Worm (Caenorhabditis elegans) whole organism, L4 larva: ENCODE data around the gene ZK632.12.
A peak's percentile ranks its signal among the peaks of the same experiment; 100 is the strongest.

Source experiments
- D1046.2 ChIP-seq: fragments of 200-800 bp; sonication (Bioruptor generic); IDR thresholded peaks from 2 replicates; pipeline ENCODE4 v1.3.6; 2022; ENCODE audit warnings: missing genetic modification characterization, missing compliant biosample characterization
- F26F4.8 ChIP-seq: fragments of 200-800 bp; sonication (Bioruptor generic); conservative IDR thresholded peaks from 2 replicates; pipeline ENCODE4 v1.3.6; 2022; ENCODE audit warnings: missing genetic modification characterization, missing compliant biosample characterization
- F37D6.2 ChIP-seq: sonication (generic microtip); optimal IDR thresholded peaks from 2 replicates; lab custom pipeline; 2016; ENCODE audit warnings: mild to moderate bottlenecking, missing genetic modification characterization, missing compliant biosample characterization
- F49E8.2 ChIP-seq: sonication (generic microtip); optimal IDR thresholded peaks from 2 replicates; lab custom pipeline; 2016; ENCODE audit warnings: missing compliant biosample characterization, mild to moderate bottlenecking, missing genetic modification characterization, borderline replicate concordance
- R02D3.7 ChIP-seq: fragments of 150-350 bp; sonication (generic microtip); optimal IDR thresholded peaks from 3 replicates; lab custom pipeline; 2014; ENCODE audit warnings: missing biosample characterization, missing genetic modification characterization
- Y105C5A.15 ChIP-seq: fragments of 200-800 bp; sonication (Bioruptor generic); IDR thresholded peaks from 2 replicates; pipeline ENCODE4 v1.3.6; 2022; ENCODE audit warnings: missing genetic modification characterization, missing compliant biosample characterization
- Y48G9A.11 ChIP-seq: fragments of 200-800 bp; sonication (Bioruptor generic); IDR thresholded peaks from 2 replicates; pipeline ENCODE4 v1.3.6; 2022; ENCODE audit warnings: missing genetic modification reagents, missing genetic modification characterization, missing compliant biosample characterization
- Y5F2A.4 ChIP-seq: fragments of 200-800 bp; sonication (Bioruptor generic); optimal IDR thresholded peaks from 2 replicates; lab custom pipeline; 2018; ENCODE audit warnings: mild to moderate bottlenecking, missing genetic modification characterization, missing compliant biosample characterization
- Y75B8A.6 ChIP-seq: fragments of 200-800 bp; sonication (Bioruptor generic); IDR thresholded peaks from 2 replicates; pipeline ENCODE4 v1.3.6; 2022; ENCODE audit warnings: missing genetic modification reagents, missing genetic modification characterization, missing compliant biosample characterization
- ZK546.5 ChIP-seq, 2 experiments: sonication (generic microtip); optimal IDR thresholded peaks; 2 replicates each; lab custom pipeline; 2017; ENCODE audit warnings: missing biosample characterization in 2 of 2, missing genetic modification characterization in 2 of 2
- aha-1 ChIP-seq: fragments of 150-350 bp; peaks from one replicate; lab custom pipeline; 2014; ENCODE audit warnings: missing biosample characterization, missing genetic modification characterization
- ama-1 ChIP-seq: fragments of 150-350 bp; optimal IDR thresholded peaks from 2 replicates; lab custom pipeline; 2014; ENCODE audit warnings: inconsistent platforms, mixed read lengths
- arid-1 ChIP-seq: fragments of 200-800 bp; sonication (Bioruptor generic); conservative IDR thresholded peaks from 2 replicates; pipeline ENCODE4 v1.3.6; 2022; ENCODE audit warnings: missing genetic modification reagents, missing genetic modification characterization, missing compliant biosample characterization
- attf-4 ChIP-seq: sonication (generic microtip); optimal IDR thresholded peaks from 3 replicates; lab custom pipeline; 2017; ENCODE audit warnings: missing biosample characterization, missing genetic modification characterization
- ceh-28 ChIP-seq: fragments of 150-350 bp; optimal IDR thresholded peaks from 2 replicates; lab custom pipeline; 2014; ENCODE audit warnings: missing biosample characterization, missing genetic modification reagents, missing genetic modification characterization
- ceh-32 ChIP-seq: sonication (generic microtip); optimal IDR thresholded peaks from 2 replicates; lab custom pipeline; 2016; ENCODE audit warnings: mild to moderate bottlenecking, missing genetic modification characterization, missing compliant biosample characterization; ENCODE audit not compliant: poor library complexity
- ceh-62 ChIP-seq: sonication (generic microtip); optimal IDR thresholded peaks from 2 replicates; lab custom pipeline; 2017; ENCODE audit warnings: missing biosample characterization, missing genetic modification characterization
- ceh-82 ChIP-seq: sonication (generic microtip); optimal IDR thresholded peaks from 2 replicates; lab custom pipeline; 2017; ENCODE audit warnings: missing biosample characterization, missing genetic modification characterization
- ces-1 ChIP-seq: fragments of 150-350 bp; sonication (generic microtip); optimal IDR thresholded peaks from 4 replicates; lab custom pipeline; 2014; ENCODE audit warnings: missing biosample characterization, missing genetic modification reagents, missing genetic modification characterization
- ctbp-1 ChIP-seq: fragments of 200-800 bp; sonication (Bioruptor generic); IDR thresholded peaks from 2 replicates; pipeline ENCODE4 v1.3.6; 2022; ENCODE audit warnings: missing genetic modification reagents, missing genetic modification characterization, missing compliant biosample characterization
- daf-12 ChIP-seq: fragments of 150-350 bp; optimal IDR thresholded peaks from 2 replicates; lab custom pipeline; 2014; ENCODE audit warnings: missing biosample characterization, missing genetic modification reagents, missing genetic modification characterization
- daf-8 ChIP-seq: fragments of 200-800 bp; sonication (Bioruptor generic); IDR thresholded peaks from 2 replicates; pipeline ENCODE4 v1.3.6; 2022; ENCODE audit warnings: missing genetic modification characterization, missing compliant biosample characterization
- dmd-9 ChIP-seq: fragments of 200-800 bp; sonication (Bioruptor generic); IDR thresholded peaks from 2 replicates; pipeline ENCODE4 v1.3.6; 2022; ENCODE audit warnings: missing genetic modification reagents, missing genetic modification characterization, missing compliant biosample characterization
- dpl-1 ChIP-seq: fragments of 150-350 bp; optimal IDR thresholded peaks from 2 replicates; lab custom pipeline; 2014; ENCODE audit warnings: missing biosample characterization, missing genetic modification reagents, missing genetic modification characterization
- egl-27 ChIP-seq: sonication (generic microtip); optimal IDR thresholded peaks from 3 replicates; lab custom pipeline; 2017; ENCODE audit warnings: missing biosample characterization, missing genetic modification reagents, missing genetic modification characterization
- fkh-10 ChIP-seq: fragments of 150-350 bp; optimal IDR thresholded peaks from 2 replicates; lab custom pipeline; 2014; ENCODE audit warnings: missing biosample characterization, missing genetic modification reagents, missing genetic modification characterization
- gei-8 ChIP-seq: fragments of 200-800 bp; sonication (Bioruptor generic); optimal IDR thresholded peaks from 2 replicates; lab custom pipeline; 2018; ENCODE audit warnings: mild to moderate bottlenecking, missing genetic modification characterization, missing compliant biosample characterization
- hif-1 ChIP-seq, 2 experiments: sonication (generic microtip); optimal IDR thresholded peaks; 2 replicates each; lab custom pipeline; 2016 to 2017; ENCODE audit warnings: missing compliant biosample characterization in 2 of 2, missing genetic modification characterization in 2 of 2, missing genetic modification reagents in 2 of 2, missing genotype in 2 of 2, mild to moderate bottlenecking in 1 of 2
- hlh-30 ChIP-seq: sonication (generic microtip); optimal IDR thresholded peaks from 2 replicates; lab custom pipeline; 2017; ENCODE audit warnings: antibody characterized with exemption, mild to moderate bottlenecking, missing genetic modification characterization, missing compliant biosample characterization; ENCODE audit not compliant: insufficient read depth
- jun-1 ChIP-seq: fragments of 150-350 bp; optimal IDR thresholded peaks from 2 replicates; lab custom pipeline; 2014; ENCODE audit warnings: missing biosample characterization, missing genetic modification reagents, missing genetic modification characterization
- lin-39 ChIP-seq: fragments of 150-350 bp; optimal IDR thresholded peaks from 2 replicates; lab custom pipeline; 2014; ENCODE audit warnings: missing biosample characterization, missing genetic modification reagents, missing genetic modification characterization
- lir-3 ChIP-seq: sonication (generic microtip); optimal IDR thresholded peaks from 2 replicates; lab custom pipeline; 2016; ENCODE audit warnings: mild to moderate bottlenecking, missing genetic modification characterization, missing compliant biosample characterization
- nhr-10 ChIP-seq: fragments of 150-350 bp; optimal IDR thresholded peaks from 2 replicates; lab custom pipeline; 2014; ENCODE audit warnings: missing biosample characterization, missing genetic modification characterization
- nhr-102 ChIP-seq: sonication (generic microtip); optimal IDR thresholded peaks from 2 replicates; lab custom pipeline; 2016; ENCODE audit warnings: mild to moderate bottlenecking, missing genetic modification characterization, moderate library complexity, missing compliant biosample characterization
- nhr-42 ChIP-seq: fragments of 200-800 bp; sonication (Bioruptor generic); IDR thresholded peaks from 2 replicates; pipeline ENCODE4 v1.3.6; 2022; ENCODE audit warnings: missing genetic modification characterization, missing compliant biosample characterization
- nhr-6 ChIP-seq: fragments of 150-350 bp; optimal IDR thresholded peaks from 2 replicates; lab custom pipeline; 2014; ENCODE audit warnings: missing biosample characterization, missing genetic modification characterization
- nhr-76 ChIP-seq: fragments of 150-350 bp; optimal IDR thresholded peaks from 2 replicates; lab custom pipeline; 2014; ENCODE audit warnings: missing biosample characterization, missing genetic modification characterization
- nhr-77 ChIP-seq: fragments of 150-350 bp; optimal IDR thresholded peaks from 2 replicates; lab custom pipeline; 2014; ENCODE audit warnings: missing biosample characterization, missing genetic modification characterization
- rbr-2 ChIP-seq: sonication (generic microtip); optimal IDR thresholded peaks from 2 replicates; lab custom pipeline; 2016; ENCODE audit warnings: missing genotype, missing genetic modification characterization, missing compliant biosample characterization
- set-16 ChIP-seq: fragments of 200-800 bp; sonication (Bioruptor generic); IDR thresholded peaks from 2 replicates; pipeline ENCODE4 v1.3.6; 2022; ENCODE audit warnings: missing genetic modification reagents, missing genetic modification characterization, missing compliant biosample characterization
- spr-3 ChIP-seq: fragments of 200-800 bp; sonication (Bioruptor generic); optimal IDR thresholded peaks from 2 replicates; lab custom pipeline; 2018; ENCODE audit warnings: mild to moderate bottlenecking, missing genetic modification characterization, missing compliant biosample characterization
- tag-97 ChIP-seq: fragments of 200-800 bp; sonication (Bioruptor generic); IDR thresholded peaks from 2 replicates; pipeline ENCODE4 v1.3.6; 2022; ENCODE audit warnings: missing genetic modification characterization, missing compliant biosample characterization
- tra-1 ChIP-seq: fragments of 200-800 bp; sonication (Bioruptor generic); IDR thresholded peaks from 2 replicates; pipeline ENCODE4 v1.3.6; 2022; ENCODE audit warnings: missing genetic modification reagents, missing genetic modification characterization, missing compliant biosample characterization
- vab-7 ChIP-seq: fragments of 200-800 bp; sonication (Bioruptor generic); IDR thresholded peaks from 2 replicates; pipeline ENCODE4 v1.3.6; 2022; ENCODE audit warnings: missing genetic modification reagents, missing genetic modification characterization, missing compliant biosample characterization
- zfp-2 ChIP-seq: sonication (generic microtip); optimal IDR thresholded peaks from 2 replicates; lab custom pipeline; 2016; ENCODE audit warnings: mild to moderate bottlenecking, missing genetic modification characterization, missing compliant biosample characterization
- zip-11 ChIP-seq: fragments of 200-800 bp; sonication (Bioruptor generic); IDR thresholded peaks from 2 replicates; pipeline ENCODE4 v1.3.6; 2022; ENCODE audit warnings: missing genetic modification characterization, missing compliant biosample characterization
- ztf-7 ChIP-seq: fragments of 150-350 bp; optimal IDR thresholded peaks from 2 replicates; lab custom pipeline; 2014; ENCODE audit warnings: missing biosample characterization, missing genetic modification characterization

Gene ZK632.12

DNA sequence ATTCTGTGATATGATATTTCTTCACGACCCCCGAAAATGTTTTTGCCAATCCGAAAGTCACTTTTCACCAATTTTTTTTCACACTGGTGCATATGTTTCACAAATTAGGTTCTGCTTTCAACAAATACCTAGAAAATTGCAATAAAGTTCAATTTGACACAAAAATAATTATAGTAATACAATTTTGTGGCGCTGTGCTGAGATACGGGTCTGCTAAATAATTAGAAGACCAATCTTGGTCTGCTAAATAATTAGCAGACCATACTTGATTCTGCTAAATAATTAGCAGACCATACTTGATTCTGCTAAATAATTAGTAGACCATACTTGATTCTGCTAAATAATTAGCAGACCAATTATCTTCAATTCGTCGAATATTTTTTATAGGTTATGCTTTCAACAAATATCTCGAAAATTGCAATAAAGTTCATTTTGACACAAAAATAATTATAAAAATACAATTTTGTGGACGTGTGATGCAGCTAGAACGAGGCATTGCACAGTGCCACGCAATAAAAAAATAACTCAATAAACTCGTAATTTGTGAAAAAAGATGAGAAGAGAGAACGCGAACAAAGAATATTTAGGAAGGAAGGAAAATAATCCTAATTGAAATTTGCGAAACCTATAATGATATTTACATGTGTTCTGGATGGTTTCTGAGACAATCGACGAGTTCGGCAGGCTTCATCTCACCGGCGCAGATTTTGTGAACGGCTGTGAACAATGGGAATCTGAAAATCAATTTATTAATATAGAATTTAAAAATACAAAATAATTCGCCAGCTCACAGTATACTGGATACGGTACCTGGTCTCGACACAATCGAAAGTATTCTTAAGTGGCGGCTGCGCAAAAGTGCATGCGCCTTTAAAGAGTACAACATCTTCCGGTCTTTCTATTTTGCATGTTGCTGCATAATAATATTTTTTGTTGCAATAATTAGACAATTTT is 23.3 kb downstream of the ZK632.12 start (continued):
- TF ChIP-seq lir-3 (tag; lab: Kevin White, UChicago), result no peak
- TF ChIP-seq lin-39 (tag; lab: Kevin White, UChicago), result no peak
- no peak for TF ChIP-seq zip-11 (GFP tag; lab: Robert Waterston, UW)
- no peak for TF ChIP-seq Y5F2A.4
- TF ChIP-seq daf-12 (tag; lab: Kevin White, UChicago), result no peak
- no peak for TF ChIP-seq nhr-102 (tag; lab: Kevin White, UChicago)
- TF ChIP-seq D1046.2 (GFP tag; lab: Robert Waterston, UW), result no peak
- no peak for TF ChIP-seq ctbp-1 (GFP tag; lab: Robert Waterston, UW)
- no peak for TF ChIP-seq vab-7 (GFP tag; lab: Robert Waterston, UW)
- no peak for TF ChIP-seq attf-4
- TF ChIP-seq fkh-10, result no peak
- no peak for TF ChIP-seq tag-97
- no peak for TF ChIP-seq dpl-1 (GFP tag; lab: Kevin White, UChicago)
- no peak for TF ChIP-seq tra-1 (GFP tag; lab: Robert Waterston, UW)
- no peak for TF ChIP-seq ama-1
- TF ChIP-seq nhr-42 (GFP tag; lab: Robert Waterston, UW), result no peak
- no peak for TF ChIP-seq daf-8 (GFP tag; lab: Robert Waterston, UW)
- TF ChIP-seq ZK546.5 (tag; optimal IDR thresholded peaks at IDR 0.05; lab: Kevin White, UChicago), result no peak
- no peak for TF ChIP-seq set-16 (GFP tag; lab: Robert Waterston, UW)
- no peak for TF ChIP-seq rbr-2 (tag; lab: Kevin White, UChicago)
- no peak for TF ChIP-seq ceh-28
- TF ChIP-seq nhr-77 (tag; lab: Kevin White, UChicago), result no peak
- TF ChIP-seq zfp-2 (tag; lab: Kevin White, UChicago), result no peak
- no peak for TF ChIP-seq F26F4.8
- no peak for TF ChIP-seq gei-8 (GFP tag; lab: Kevin White, UChicago)
- TF ChIP-seq ceh-32 (tag; lab: Kevin White, UChicago), result no peak
- no peak for TF ChIP-seq egl-27 (tag; lab: Kevin White, UChicago)
- TF ChIP-seq Y105C5A.15 (GFP tag; lab: Robert Waterston, UW), result 0 out of 2 replicates have a peak, but pooled peaks have one; percentile 27
- no peak for TF ChIP-seq arid-1 (GFP tag; lab: Robert Waterston, UW)
- no peak for TF ChIP-seq Y75B8A.6 (GFP tag; lab: Robert Waterston, UW)
- TF ChIP-seq hlh-30 (tag; lab: Kevin White, UChicago), result no peak
- TF ChIP-seq, all 104 proteins: peak for 10

DNA sequence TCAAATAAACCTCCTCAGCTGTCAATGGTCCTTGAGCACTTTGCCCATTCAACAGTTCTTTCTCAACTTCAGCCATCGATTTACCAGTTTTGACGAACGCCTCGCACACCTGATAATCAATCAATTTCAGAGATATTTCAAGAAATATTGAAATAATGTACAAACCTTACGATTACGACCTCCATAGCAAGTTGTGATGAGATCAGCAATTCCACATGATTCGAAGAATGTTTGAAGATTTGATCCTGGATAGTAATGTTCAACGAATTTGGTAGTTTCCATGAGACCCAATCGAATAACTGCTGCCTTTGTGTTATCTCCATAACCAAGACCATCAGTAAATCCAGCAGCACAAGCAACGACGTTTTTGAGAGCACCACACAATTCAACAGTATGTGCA is 24.4 kb downstream of the ZK632.12 start:
- TF ChIP-seq aha-1 (peak; percentile 88), ztf-7 (tag; lab: Kevin White, UChicago) (no peak)

ce11 chrIII:9857110-9857509 is 26.5 kb downstream of the ZK632.12 start:
- TF ChIP-seq daf-8 (GFP tag; lab: Robert Waterston, UW) (no peak), ceh-82 (no peak), R02D3.7 (no peak), ctbp-1 (GFP tag; lab: Robert Waterston, UW) (no peak), tra-1 (GFP tag; lab: Robert Waterston, UW) (no peak), arid-1 (GFP tag; lab: Robert Waterston, UW) (no peak), F37D6.2 (tag; lab: Kevin White, UChicago) (no peak), nhr-10 (tag; lab: Kevin White, UChicago) (no peak), jun-1 (no peak), fkh-10 (no peak), hif-1 (tag; optimal IDR thresholded peaks at IDR 0.05; lab: Kevin White, UChicago) (no peak), gei-8 (GFP tag; lab: Kevin White, UChicago) (no peak), nhr-76 (no peak), egl-27 (tag; lab: Kevin White, UChicago) (no peak), lir-3 (tag; lab: Kevin White, UChicago) (no peak), ceh-62 (no peak), Y5F2A.4 (no peak), F49E8.2 (tag; lab: Kevin White, UChicago) (no peak), spr-3 (no peak), nhr-6 (no peak), Y75B8A.6 (GFP tag; lab: Robert Waterston, UW) (no peak), ces-1 (GFP tag; lab: Kevin White, UChicago) (no peak), zfp-2 (tag; lab: Kevin White, UChicago) (no peak), dmd-9 (GFP tag; lab: Robert Waterston, UW) (no peak), Y48G9A.11 (GFP tag; lab: Robert Waterston, UW) (no peak)
